Worm (Caenorhabditis elegans) whole organism, young adult: Measurements from ENCODE around the gene srt-20.

Source experiments
- C06A6.2 ChIP-seq: fragments of 200-800 bp; sonication (Bioruptor generic); conservative IDR thresholded peaks from 2 replicates; pipeline ENCODE4 v1.3.6; 2022; ENCODE audit warnings: missing genetic modification characterization, missing compliant biosample characterization
- F23B12.7 ChIP-seq: sonication (generic microtip); optimal IDR thresholded peaks from 2 replicates; lab custom pipeline; 2017; ENCODE audit warnings: missing genetic modification characterization, mild to moderate bottlenecking, missing compliant biosample characterization, antibody characterized with exemption, moderate library complexity; ENCODE audit not compliant: insufficient read depth
- K12H6.12 ChIP-seq: fragments of 200-800 bp; sonication (Bioruptor generic); optimal IDR thresholded peaks from 2 replicates; lab custom pipeline; 2018; ENCODE audit warnings: mild to moderate bottlenecking, missing genetic modification characterization, missing compliant biosample characterization
- T07F8.4 ChIP-seq: sonication (generic microtip); optimal IDR thresholded peaks from 2 replicates; lab custom pipeline; 2016; ENCODE audit warnings: mild to moderate bottlenecking, missing genetic modification characterization, moderate library complexity, missing compliant biosample characterization
- T26A5.8 ChIP-seq: sonication (generic microtip); optimal IDR thresholded peaks from 2 replicates; lab custom pipeline; 2016; ENCODE audit warnings: missing genetic modification characterization, missing compliant biosample characterization
- Y79H2A.3 ChIP-seq: fragments of 200-800 bp; sonication (Bioruptor generic); conservative IDR thresholded peaks from 2 replicates; pipeline ENCODE4 v1.3.6; 2022; ENCODE audit warnings: missing genetic modification reagents, missing genetic modification characterization, missing compliant biosample characterization
- ZK185.1 ChIP-seq: sonication (generic microtip); optimal IDR thresholded peaks from 2 replicates; lab custom pipeline; 2016; ENCODE audit warnings: mild to moderate bottlenecking, missing genetic modification characterization, missing compliant biosample characterization; ENCODE audit not compliant: poor library complexity, severe bottlenecking
- akir-1 ChIP-seq: fragments of 200-800 bp; sonication (Bioruptor generic); optimal IDR thresholded peaks from 2 replicates; lab custom pipeline; 2018; ENCODE audit warnings: mild to moderate bottlenecking, missing genetic modification characterization, moderate library complexity, missing compliant biosample characterization
- athp-1 ChIP-seq: sonication (generic microtip); optimal IDR thresholded peaks from 2 replicates; lab custom pipeline; 2017; ENCODE audit warnings: mild to moderate bottlenecking, missing genetic modification characterization, missing compliant biosample characterization
- attf-3 ChIP-seq: fragments of 200-800 bp; sonication (Bioruptor generic); conservative IDR thresholded peaks from 2 replicates; pipeline ENCODE4 v1.3.6; 2022; ENCODE audit warnings: missing genetic modification reagents, missing genetic modification characterization, missing compliant biosample characterization
- attf-5 ChIP-seq: fragments of 200-800 bp; sonication (Bioruptor generic); optimal IDR thresholded peaks from 2 replicates; lab custom pipeline; 2018; ENCODE audit warnings: mild to moderate bottlenecking, missing genetic modification characterization, missing compliant biosample characterization
- ccch-3 ChIP-seq: fragments of 200-800 bp; sonication (Bioruptor generic); optimal IDR thresholded peaks from 2 replicates; lab custom pipeline; 2018; ENCODE audit warnings: mild to moderate bottlenecking, missing genetic modification characterization, missing compliant biosample characterization
- ceh-27 ChIP-seq: fragments of 200-800 bp; sonication (Bioruptor generic); optimal IDR thresholded peaks from 2 replicates; lab custom pipeline; 2018; ENCODE audit warnings: mild to moderate bottlenecking, missing genetic modification characterization, moderate library complexity, missing compliant biosample characterization
- ceh-40 ChIP-seq: fragments of 200-800 bp; sonication (Bioruptor generic); IDR thresholded peaks from 2 replicates; pipeline ENCODE4 v1.3.6; 2022; ENCODE audit warnings: missing genetic modification characterization, missing compliant biosample characterization
- ceh-79 ChIP-seq: sonication (generic microtip); optimal IDR thresholded peaks from 2 replicates; lab custom pipeline; 2017; ENCODE audit warnings: mild to moderate bottlenecking, missing genetic modification characterization, missing compliant biosample characterization
- die-1 ChIP-seq: sonication (generic microtip); optimal IDR thresholded peaks from 2 replicates; lab custom pipeline; 2016; ENCODE audit warnings: missing genotype, mild to moderate bottlenecking, missing genetic modification characterization, missing compliant biosample characterization
- ets-4 ChIP-seq: fragments of 200-800 bp; sonication (Bioruptor generic); optimal IDR thresholded peaks from 2 replicates; lab custom pipeline; 2018; ENCODE audit warnings: mild to moderate bottlenecking, missing genetic modification characterization, missing compliant biosample characterization
- hmg-1.2 ChIP-seq: fragments of 200-800 bp; sonication (Bioruptor generic); IDR thresholded peaks from 2 replicates; pipeline ENCODE4 v1.3.6; 2022; ENCODE audit warnings: missing genetic modification reagents, missing genetic modification characterization, missing compliant biosample characterization
- lag-1 ChIP-seq: fragments of 200-800 bp; sonication (Bioruptor generic); IDR thresholded peaks from 2 replicates; pipeline ENCODE4 v1.3.6; 2022; ENCODE audit warnings: missing genetic modification reagents, missing genetic modification characterization, missing compliant biosample characterization
- let-526 ChIP-seq: fragments of 200-800 bp; sonication (Bioruptor generic); IDR thresholded peaks from 2 replicates; pipeline ENCODE4 v1.3.6; 2022; ENCODE audit warnings: missing genetic modification reagents, missing genetic modification characterization, missing compliant biosample characterization
- let-607 ChIP-seq, 2 experiments: fragments of 200-800 bp in 1 of 2; sonication (Bioruptor generic) in 1 of 2; sonication (generic microtip) in 1 of 2; optimal IDR thresholded peaks; 2 replicates each; lab custom pipeline; 2016 to 2018; ENCODE audit warnings: mild to moderate bottlenecking in 2 of 2, missing compliant biosample characterization in 2 of 2, missing genetic modification characterization in 2 of 2, moderate library complexity in 2 of 2, missing genotype in 1 of 2
- lin-35 ChIP-seq, 3 experiments: fragments of 150-350 bp in 2 of 3; sonication (generic microtip) in 1 of 3; optimal IDR thresholded peaks; 2 replicates each; lab custom pipeline; 2014 to 2018; ENCODE audit warnings: missing biosample characterization in 3 of 3, missing genetic modification characterization in 3 of 3, missing genetic modification reagents in 3 of 3
- lir-1 ChIP-seq: fragments of 200-800 bp; sonication (Bioruptor generic); conservative IDR thresholded peaks from 2 replicates; pipeline ENCODE4 v1.3.6; 2022; ENCODE audit warnings: missing genetic modification reagents, missing genetic modification characterization, missing compliant biosample characterization
- lsl-1 ChIP-seq: fragments of 200-800 bp; sonication (Bioruptor generic); optimal IDR thresholded peaks from 2 replicates; lab custom pipeline; 2018; ENCODE audit warnings: mild to moderate bottlenecking, missing genetic modification characterization, moderate library complexity, missing compliant biosample characterization
- mcd-1 ChIP-seq: fragments of 200-800 bp; sonication (Bioruptor generic); IDR thresholded peaks from 2 replicates; pipeline ENCODE4 v1.3.6; 2022; ENCODE audit warnings: missing genetic modification reagents, missing genetic modification characterization, missing compliant biosample characterization
- mxl-1 ChIP-seq: sonication (generic microtip); optimal IDR thresholded peaks from 2 replicates; lab custom pipeline; 2016; ENCODE audit warnings: missing genetic modification characterization, missing compliant biosample characterization
- nhr-120 ChIP-seq: fragments of 200-800 bp; sonication (Bioruptor generic); IDR thresholded peaks from 2 replicates; pipeline ENCODE4 v1.3.6; 2022; ENCODE audit warnings: missing genetic modification characterization, missing compliant biosample characterization
- rcor-1 ChIP-seq: fragments of 200-800 bp; sonication (Bioruptor generic); IDR thresholded peaks from 2 replicates; pipeline ENCODE4 v1.3.6; 2022; ENCODE audit warnings: missing genetic modification reagents, missing genetic modification characterization, missing compliant biosample characterization
- rpc-1 ChIP-seq, 2 experiments: fragments of 150-350 bp in 1 of 2; sonication (generic microtip) in 1 of 2; optimal IDR thresholded peaks; 2 replicates each; lab custom pipeline; 2014 to 2018; ENCODE audit warnings: missing biosample characterization in 1 of 2, missing genetic modification characterization in 1 of 2, missing genetic modification reagents in 1 of 2, missing genotype in 1 of 2
- snpc-1.1 ChIP-seq: sonication (generic microtip); optimal IDR thresholded peaks from 2 replicates; lab custom pipeline; 2017; ENCODE audit warnings: missing genetic modification characterization, mild to moderate bottlenecking, missing compliant biosample characterization, antibody characterized with exemption, moderate library complexity, missing genotype, missing genetic modification reagents; ENCODE audit not compliant: insufficient read depth
- snpc-4 ChIP-seq, 5 experiments: fragments of 150-350 bp in 1 of 5; sonication (generic microtip) in 4 of 5; optimal IDR thresholded peaks; 2 replicates each; lab custom pipeline; 2014 to 2018; ENCODE audit warnings: missing genetic modification characterization in 5 of 5, missing biosample characterization in 3 of 5, antibody characterized with exemption in 2 of 5, mild to moderate bottlenecking in 2 of 5, missing compliant biosample characterization in 2 of 5, missing genotype in 2 of 5, moderate library complexity in 2 of 5, missing genetic modification reagents in 1 of 5
- unc-130 ChIP-seq: sonication (generic microtip); optimal IDR thresholded peaks from 2 replicates; lab custom pipeline; 2016; ENCODE audit warnings: missing genetic modification reagents, missing genetic modification characterization, missing compliant biosample characterization
- zim-3 ChIP-seq: sonication (generic microtip); optimal IDR thresholded peaks from 2 replicates; lab custom pipeline; 2017; ENCODE audit warnings: mild to moderate bottlenecking, missing genetic modification characterization, moderate library complexity, missing compliant biosample characterization
- ztf-22 ChIP-seq: fragments of 200-800 bp; sonication (Bioruptor generic); optimal IDR thresholded peaks from 2 replicates; lab custom pipeline; 2018; ENCODE audit warnings: mild to moderate bottlenecking, missing genetic modification characterization, moderate library complexity, missing compliant biosample characterization
- ztf-26 ChIP-seq: sonication (generic microtip); optimal IDR thresholded peaks from 2 replicates; lab custom pipeline; 2017; ENCODE audit warnings: missing genetic modification characterization, missing compliant biosample characterization

Gene srt-20

DNA sequence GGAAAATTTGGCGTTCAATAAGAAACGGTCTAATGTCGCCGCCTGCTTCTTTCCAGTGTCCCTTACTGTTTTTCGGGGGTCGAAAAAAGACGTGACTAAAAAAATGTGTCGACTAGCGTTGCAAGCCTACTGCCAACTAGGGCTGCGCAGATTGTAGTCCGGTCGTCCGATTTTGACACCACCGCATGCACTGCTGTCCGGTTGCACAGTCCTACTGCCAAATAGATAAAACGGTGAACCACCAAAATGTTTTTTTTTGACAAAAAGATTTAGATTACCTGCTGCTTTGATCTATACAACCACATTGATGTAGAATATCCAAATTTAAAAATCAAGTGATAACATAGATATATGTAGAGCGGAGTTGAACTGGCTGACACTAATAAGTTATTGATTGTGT lies 30.3 kb downstream of the srt-20 start:
- TF ChIP-seq snpc-1.1 (tag; lab: Kevin White, UChicago) (peak; percentile 37), ZK185.1 (no peak), rpc-1 (optimal IDR thresholded peaks at IDR 0.05; lab: Kevin White, UChicago) (no peak), rpc-1 (tag; optimal IDR thresholded peaks at IDR 0.05; lab: Kevin White, UChicago) (no peak), snpc-4 (GFP tag; optimal IDR thresholded peaks at IDR 0.05; lab: Kevin White, UChicago) (peak; percentile 46), snpc-4 (tag; optimal IDR thresholded peaks at IDR 0.05; lab: Kevin White, UChicago) (peak in 2 of 4 experiments; percentile 87 to 94)

DNA sequence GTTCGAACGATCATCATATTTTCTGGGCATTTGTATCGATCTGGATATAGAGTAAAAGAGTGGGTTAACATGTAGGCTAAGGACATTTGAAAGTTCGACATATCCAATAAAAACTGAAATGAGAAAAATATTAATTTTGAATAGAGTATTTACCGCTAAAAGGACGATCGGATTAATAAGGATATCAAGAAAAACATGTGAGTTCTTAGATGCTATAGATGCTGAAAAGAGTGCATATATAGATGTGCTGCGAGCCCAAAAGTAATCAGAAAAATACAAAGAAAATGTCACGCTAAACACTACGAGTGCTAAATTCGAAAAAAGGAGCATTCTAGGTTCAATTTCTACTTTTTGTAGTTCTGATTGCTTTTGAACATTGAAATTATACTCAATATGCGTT lies 36.2 kb downstream of the srt-20 start, which contains the start of gene srt-12:
Gene srt-12 (minus strand): TSS at position 101 of the 400 bp plus-strand sequence.
- TF ChIP-seq unc-130 (GFP tag; lab: Kevin White, UChicago) (no peak), attf-3 (no peak), ccch-3 (no peak), T07F8.4 (tag; lab: Kevin White, UChicago) (no peak), attf-5 (no peak), hmg-1.2 (GFP tag; lab: Robert Waterston, UW) (no peak), akir-1 (GFP tag; lab: Kevin White, UChicago) (no peak), let-607 (tag; optimal IDR thresholded peaks at IDR 0.05; lab: Kevin White, UChicago) (no peak), lag-1 (GFP tag; lab: Robert Waterston, UW) (no peak), mxl-1 (tag; lab: Kevin White, UChicago) (no peak), snpc-1.1 (tag; lab: Kevin White, UChicago) (no peak), T26A5.8 (tag; lab: Kevin White, UChicago) (no peak), ceh-27 (no peak), Y79H2A.3 (no peak), athp-1 (no peak), F23B12.7 (no peak)

DNA sequence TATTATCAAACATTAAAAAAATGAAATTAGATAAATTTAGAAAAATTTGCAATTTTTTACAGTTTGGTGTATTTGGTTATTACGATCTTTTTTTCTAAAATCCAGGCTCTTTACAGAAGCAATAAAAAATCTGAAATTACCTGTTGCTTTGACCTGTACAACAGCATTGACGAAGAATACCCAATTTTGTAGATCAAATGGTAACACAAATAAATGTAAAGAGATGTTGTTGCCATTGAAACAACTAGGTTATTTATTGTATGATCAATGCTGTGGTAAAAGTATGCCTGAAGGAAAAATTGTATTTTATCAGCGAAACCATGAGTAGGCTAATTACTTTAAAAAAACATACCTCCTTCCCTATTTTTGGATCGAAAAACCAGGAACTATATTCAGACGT lies 37.1 kb downstream of the srt-20 start:
- TF ChIP-seq lir-1 (GFP tag; lab: Robert Waterston, UW), result no peak
- TF ChIP-seq ets-4 (GFP tag; lab: Kevin White, UChicago), result no peak
- TF ChIP-seq let-526 (GFP tag; lab: Robert Waterston, UW), result no peak
- TF ChIP-seq K12H6.12 (tag; lab: Kevin White, UChicago), result no peak
- no peak for TF ChIP-seq ceh-79 (tag; lab: Kevin White, UChicago)
- TF ChIP-seq C06A6.2, result no peak
- no peak for TF ChIP-seq ztf-26 (tag; lab: Kevin White, UChicago)
- TF ChIP-seq zim-3 (tag; lab: Kevin White, UChicago), result no peak
- no peak for TF ChIP-seq lsl-1
- no peak for TF ChIP-seq mcd-1
- no peak for TF ChIP-seq lin-35 (GFP tag; optimal IDR thresholded peaks at IDR 0.05; lab: Kevin White, UChicago)
- no peak for TF ChIP-seq ceh-40 (GFP tag; lab: Robert Waterston, UW)
- TF ChIP-seq nhr-120, result no peak
- TF ChIP-seq let-607 (tag; optimal IDR thresholded peaks at IDR 0.05; lab: Kevin White, UChicago), result no peak
- TF ChIP-seq rcor-1 (GFP tag; lab: Robert Waterston, UW), result no peak
- TF ChIP-seq die-1 (tag; lab: Kevin White, UChicago), result no peak

DNA sequence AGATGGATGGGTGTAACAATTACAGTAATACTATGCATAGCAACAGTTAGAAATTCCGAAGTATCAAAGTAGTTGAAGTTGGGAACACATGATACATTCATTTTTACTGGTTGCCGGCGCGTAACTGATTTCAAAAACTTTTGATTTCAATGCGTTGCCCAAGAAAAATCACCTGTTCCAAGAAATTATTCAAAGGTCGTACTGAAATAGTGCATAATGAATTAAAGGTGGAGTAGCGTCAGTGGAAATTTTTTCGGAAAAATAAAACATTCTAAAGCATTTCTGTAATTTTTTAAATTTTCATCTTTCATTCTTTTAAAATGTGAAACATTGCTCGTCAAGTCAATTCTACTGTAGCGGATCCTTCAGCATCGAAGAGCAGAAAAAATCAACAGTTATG lies 38.3 kb downstream of the srt-20 start, which contains the start of gene srh-204:
Gene srh-204 (minus strand): TSS at position 101 of the 400 bp plus-strand sequence.
- TF ChIP-seq ztf-22 (GFP tag; lab: Kevin White, UChicago), result no peak
- TF ChIP-seq attf-3, result no peak
